Worm (Caenorhabditis elegans): Measurements from ENCODE around the gene C03B8.3.

- TF ChIP-seq F13C5.2 (tag; optimal IDR thresholded peaks at IDR 0.05) (no peak), ama-1 (optimal IDR thresholded peaks at IDR 0.05) (no peak), flt-1 (GFP tag; IDR thresholded peaks at IDR 0.05) (no peak), ceh-13 (GFP tag; optimal IDR thresholded peaks at IDR 0.05) (no peak), ets-7 (tag; optimal IDR thresholded peaks at IDR 0.05) (no peak), hmbx-1 (tag; optimal IDR thresholded peaks at IDR 0.05) (no peak)
Observed at ce11 chrIII:7721513-7721912, 9.4 kb downstream of the C03B8.3 start.
